Fruit fly (Drosophila melanogaster) ovary, adult (tissue): ENCODE results near the gene Fer1.
A peak's percentile ranks its signal among the peaks of the same experiment; 100 is the strongest.

Experiments
- CG17801 ChIP-seq: fragments of 200-800 bp; optimal IDR thresholded peaks from 2 replicates; lab custom pipeline; 2019; ENCODE audit warnings: missing biosample characterization, mild to moderate bottlenecking, missing genetic modification characterization, moderate library complexity; ENCODE audit not compliant: partially characterized antibody

Fer1 gene

dm6 chr3R:7135881-7136280 is at the start of gene Fer1:
Gene Fer1, plus strand, starts transcription at chr3R:7136206.
- no peak for TF ChIP-seq CG17801

dm6 chr3R:7086377-7087200 is 49.4 kb upstream of the Fer1 start, which contains the start of gene alphaTub84B:
Gene alphaTub84B, plus strand, starts transcription at chr3R:7086599.
- TF ChIP-seq CG17801 = peak; percentile 61

- no peak for TF ChIP-seq CG17801
Observed at dm6 chr3R:7087201-7087505, 48.9 kb upstream of the Fer1 start.

- TF ChIP-seq CG17801 = no peak
Observed at dm6 chr3R:7087904-7088303, 48.1 kb upstream of the Fer1 start.

- no peak for TF ChIP-seq CG17801
Observed at dm6 chr3R:7088837-7089361, 47.1 kb upstream of the Fer1 start.

- TF ChIP-seq CG17801 = no peak
Observed at dm6 chr3R:7089522-7090336, 46.3 kb upstream of the Fer1 start.

- TF ChIP-seq CG17801 = no peak
Observed at dm6 chr3R:7090337-7090830, 45.6 kb upstream of the Fer1 start.

dm6 chr3R:7091904-7092303 is 44.1 kb upstream of the Fer1 start:
- no peak for TF ChIP-seq CG17801

- peak; percentile 42 for TF ChIP-seq CG17801
Observed at dm6 chr3R:7093592-7093991, 42.4 kb upstream of the Fer1 start.

dm6 chr3R:7094368-7094767 is 41.6 kb upstream of the Fer1 start:
- TF ChIP-seq CG17801 = no peak

dm6 chr3R:7102853-7103833 is 32.9 kb upstream of the Fer1 start:
- no peak for TF ChIP-seq CG17801

dm6 chr3R:7104308-7104707 is 31.7 kb upstream of the Fer1 start:
- TF ChIP-seq CG17801 = no peak

- no peak for TF ChIP-seq CG17801
Observed at dm6 chr3R:7105503-7106164, 30.4 kb upstream of the Fer1 start.

- TF ChIP-seq CG17801 = no peak
Observed at dm6 chr3R:7107713-7108588, 28.1 kb upstream of the Fer1 start.
